Worm (Caenorhabditis elegans) whole organism, midembryonic: ENCODE data around the gene srz-74.

ENCODE experiments used
- T22C8.4 ChIP-seq: fragments of 200-800 bp; sonication (Bioruptor generic); IDR thresholded peaks from 2 replicates; pipeline ENCODE4 v1.3.6; 2022; ENCODE audit warnings: missing genetic modification characterization, missing compliant biosample characterization
- cog-1 ChIP-seq: sonication (generic microtip); optimal IDR thresholded peaks from 2 replicates; lab custom pipeline; 2016; ENCODE audit warnings: missing genetic modification characterization, missing compliant biosample characterization
- flt-1 ChIP-seq: fragments of 200-800 bp; sonication (Bioruptor generic); IDR thresholded peaks from 2 replicates; pipeline ENCODE4 v1.3.6; 2022; ENCODE audit warnings: missing genetic modification characterization, missing compliant biosample characterization
- klf-2 ChIP-seq: fragments of 200-800 bp; sonication (Bioruptor generic); conservative IDR thresholded peaks from 2 replicates; pipeline ENCODE4 v1.3.6; 2022; ENCODE audit warnings: missing genetic modification reagents, missing genetic modification characterization, missing compliant biosample characterization
- med-1 ChIP-seq: sonication (generic microtip); optimal IDR thresholded peaks from 2 replicates; lab custom pipeline; 2017; ENCODE audit warnings: missing genetic modification characterization, mild to moderate bottlenecking, missing compliant biosample characterization, antibody characterized with exemption, missing genetic modification reagents; ENCODE audit not compliant: insufficient read depth
- ref-1 ChIP-seq: fragments of 200-800 bp; sonication (Bioruptor generic); conservative IDR thresholded peaks from 2 replicates; pipeline ENCODE4 v1.3.6; 2022; ENCODE audit warnings: missing genetic modification reagents, missing genetic modification characterization, missing compliant biosample characterization
- tab-1 ChIP-seq: fragments of 200-800 bp; sonication (Bioruptor generic); IDR thresholded peaks from 2 replicates; pipeline ENCODE4 v1.3.6; 2022; ENCODE audit warnings: missing genetic modification characterization, missing compliant biosample characterization
- ztf-23 ChIP-seq: fragments of 200-800 bp; sonication (Bioruptor generic); IDR thresholded peaks from 2 replicates; pipeline ENCODE4 v1.3.6; 2022; ENCODE audit warnings: missing genetic modification reagents, missing genetic modification characterization, missing compliant biosample characterization
- ztf-29 ChIP-seq: fragments of 200-800 bp; sonication (Bioruptor generic); IDR thresholded peaks from 2 replicates; pipeline ENCODE4 v1.3.6; 2022; ENCODE audit warnings: missing genetic modification reagents, missing genetic modification characterization, missing compliant biosample characterization

DNA sequence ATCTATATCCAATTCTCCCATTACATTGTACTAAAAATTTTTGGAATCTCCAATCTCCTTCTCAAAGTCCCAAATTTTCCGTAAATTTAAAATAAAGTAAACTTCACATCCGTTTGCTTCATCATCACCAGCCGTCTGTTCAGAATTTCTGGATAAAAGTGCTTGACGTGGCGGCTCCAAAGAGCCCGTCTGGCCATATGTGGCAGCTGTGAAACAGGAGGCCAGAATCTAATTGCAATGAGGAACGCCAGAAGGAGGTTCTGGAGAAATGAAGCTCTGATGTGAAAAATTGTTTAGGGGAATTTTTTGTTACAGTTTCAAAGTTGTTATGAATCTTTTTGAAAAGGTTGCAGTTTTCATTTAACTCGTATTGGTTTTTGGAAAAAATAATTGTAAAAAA lies 51.0 kb downstream of the srz-74 start:
- no peak for TF ChIP-seq T22C8.4
- no peak for TF ChIP-seq ztf-29
- no peak for TF ChIP-seq med-1 (GFP tag; lab: Kevin White, UChicago)
- TF ChIP-seq klf-2 (GFP tag; lab: Robert Waterston, UW) = no peak
- no peak for TF ChIP-seq cog-1 (tag; lab: Kevin White, UChicago)
- no peak for TF ChIP-seq ztf-23
- TF ChIP-seq flt-1 = no peak
- no peak for TF ChIP-seq ref-1 (GFP tag; lab: Robert Waterston, UW)
- no peak for TF ChIP-seq tab-1
